Fruit fly (Drosophila melanogaster) whole organism, embryonic: ENCODE data around the gene CG5087.

Experiments
- Abd-B ChIP-seq: fragments of 200-800 bp; sonication (Bioruptor generic); optimal IDR thresholded peaks from 2 replicates; lab custom pipeline; 2018; ENCODE audit warnings: missing biosample characterization, mild to moderate bottlenecking, missing genetic modification characterization, moderate library complexity
- CG10267 ChIP-seq: fragments of 200-800 bp; sonication (Bioruptor generic); optimal IDR thresholded peaks from 2 replicates; lab custom pipeline; 2018; ENCODE audit warnings: missing biosample characterization, mild to moderate bottlenecking, missing genetic modification characterization, moderate library complexity
- CG10366 ChIP-seq: fragments of 200-800 bp; sonication (Bioruptor generic); IDR thresholded peaks from 2 replicates; pipeline ENCODE4 v1.3.6; 2022; ENCODE audit warnings: missing biosample characterization, missing genetic modification characterization
- CG11456 ChIP-seq: fragments of 200-800 bp; sonication (Bioruptor generic); IDR thresholded peaks from 3 replicates; pipeline ENCODE4 v1.3.6; 2022; ENCODE audit warnings: missing biosample characterization, missing genetic modification characterization
- CG11723 ChIP-seq: fragments of 200-800 bp; sonication (Bioruptor generic); optimal IDR thresholded peaks from 2 replicates; lab custom pipeline; 2017; ENCODE audit warnings: missing biosample characterization, mild to moderate bottlenecking, missing genetic modification characterization
- CG12236 ChIP-seq: fragments of 200-800 bp; sonication (Bioruptor generic); optimal IDR thresholded peaks from 2 replicates; lab custom pipeline; 2016; ENCODE audit warnings: missing biosample characterization, missing genetic modification characterization
- CG14860 ChIP-seq: fragments of 200-800 bp; sonication (Bioruptor generic); IDR thresholded peaks from 3 replicates; pipeline ENCODE4 v1.3.6; 2022; ENCODE audit warnings: missing biosample characterization, missing genetic modification characterization; ENCODE audit not compliant: partially characterized antibody
- CG1647 ChIP-seq: fragments of 200-800 bp; sonication (Bioruptor generic); optimal IDR thresholded peaks from 3 replicates; lab custom pipeline; 2016; ENCODE audit warnings: missing biosample characterization, missing genetic modification characterization
- CG17802 ChIP-seq: fragments of 200-800 bp; sonication (Bioruptor generic); optimal IDR thresholded peaks from 2 replicates; lab custom pipeline; 2018; ENCODE audit warnings: missing biosample characterization, mild to moderate bottlenecking, missing genetic modification characterization, moderate library complexity
- CG1792 ChIP-seq: fragments of 200-800 bp; sonication (Bioruptor generic); optimal IDR thresholded peaks from 2 replicates; lab custom pipeline; 2016; ENCODE audit warnings: missing biosample characterization, missing genetic modification characterization
- CG1832 ChIP-seq: fragments of 200-800 bp; sonication (Bioruptor generic); optimal IDR thresholded peaks from 2 replicates; lab custom pipeline; 2017; ENCODE audit warnings: missing biosample characterization, mild to moderate bottlenecking, missing genetic modification characterization, inconsistent platforms
- CG2712 ChIP-seq: fragments of 200-800 bp; optimal IDR thresholded peaks from 3 replicates; lab custom pipeline; 2019; ENCODE audit warnings: missing biosample characterization, mild to moderate bottlenecking, missing genetic modification characterization, moderate library complexity
- CG30403 ChIP-seq: fragments of 200-800 bp; sonication (Bioruptor generic); optimal IDR thresholded peaks from 3 replicates; lab custom pipeline; 2016; ENCODE audit warnings: missing biosample characterization, missing genetic modification characterization
- CG31441 ChIP-seq: fragments of 200-800 bp; sonication (Bioruptor generic); IDR thresholded peaks from 2 replicates; pipeline ENCODE4 v1.3.6; 2022; ENCODE audit warnings: missing biosample characterization, missing genetic modification characterization
- CG3163 ChIP-seq: fragments of 200-800 bp; sonication (Bioruptor generic); optimal IDR thresholded peaks from 3 replicates; lab custom pipeline; 2016; ENCODE audit warnings: missing biosample characterization, missing genetic modification characterization
- CG34422 ChIP-seq: fragments of 200-800 bp; sonication (Bioruptor generic); IDR thresholded peaks from 3 replicates; pipeline ENCODE4 v1.3.6; 2022; ENCODE audit warnings: missing biosample characterization, missing genetic modification characterization
- CG4424 ChIP-seq: fragments of 200-800 bp; sonication (Bioruptor generic); optimal IDR thresholded peaks from 3 replicates; lab custom pipeline; 2016; ENCODE audit warnings: missing biosample characterization, missing genetic modification characterization
- CG5953 ChIP-seq: fragments of 200-800 bp; sonication (Bioruptor generic); IDR thresholded peaks from 2 replicates; pipeline ENCODE4 v1.3.6; 2022; ENCODE audit warnings: missing biosample characterization, missing genetic modification characterization
- CG6689 ChIP-seq: fragments of 200-800 bp; sonication (Bioruptor generic); IDR thresholded peaks from 2 replicates; pipeline ENCODE4 v1.3.6; 2022; ENCODE audit warnings: missing biosample characterization, missing genetic modification characterization
- CG7556 ChIP-seq: fragments of 200-800 bp; sonication (Bioruptor generic); optimal IDR thresholded peaks from 2 replicates; lab custom pipeline; 2017; ENCODE audit warnings: missing biosample characterization, mild to moderate bottlenecking, missing genetic modification characterization
- CG9609 ChIP-seq: fragments of 200-800 bp; sonication (Bioruptor generic); optimal IDR thresholded peaks from 3 replicates; lab custom pipeline; 2016; ENCODE audit warnings: missing biosample characterization, missing genetic modification characterization
- Deaf1 ChIP-seq: fragments of 200-800 bp; optimal IDR thresholded peaks from 3 replicates; lab custom pipeline; 2019; ENCODE audit warnings: missing biosample characterization, mild to moderate bottlenecking, missing genetic modification characterization, moderate library complexity
- Doc3 ChIP-seq: fragments of 200-800 bp; sonication (Bioruptor generic); IDR thresholded peaks from 3 replicates; pipeline ENCODE4 v1.3.6; 2022; ENCODE audit warnings: missing biosample characterization, missing genetic modification characterization; ENCODE audit not compliant: partially characterized antibody
- Dref ChIP-seq: fragments of 200-800 bp; sonication (Bioruptor generic); IDR thresholded peaks from 2 replicates; pipeline ENCODE4 v1.3.6; 2022; ENCODE audit warnings: missing biosample characterization, missing genetic modification characterization
- Drgx ChIP-seq: fragments of 200-800 bp; sonication (Bioruptor generic); IDR thresholded peaks from 2 replicates; pipeline ENCODE4 v1.3.6; 2022; ENCODE audit warnings: missing biosample characterization, missing genetic modification characterization
- Gug ChIP-seq: fragments of 200-800 bp; sonication (Bioruptor generic); IDR thresholded peaks from 4 replicates; pipeline ENCODE4 v1.3.6; 2022; ENCODE audit warnings: missing biosample characterization, missing genetic modification characterization
- Kr ChIP-seq: fragments of 200-800 bp; sonication (Bioruptor generic); optimal IDR thresholded peaks from 2 replicates; lab custom pipeline; 2017; ENCODE audit warnings: missing biosample characterization, mild to moderate bottlenecking, missing genetic modification characterization
- NK7.1 ChIP-seq: fragments of 200-800 bp; sonication (Bioruptor generic); optimal IDR thresholded peaks from 3 replicates; lab custom pipeline; 2016; ENCODE audit warnings: missing biosample characterization, missing genetic modification characterization
- Sin3A ChIP-seq: fragments of >200 bp; optimal IDR thresholded peaks from 2 replicates; lab custom pipeline; 2018
- Sox100B ChIP-seq: fragments of 200-800 bp; sonication (Bioruptor generic); optimal IDR thresholded peaks from 3 replicates; lab custom pipeline; 2018; ENCODE audit warnings: missing biosample characterization, mild to moderate bottlenecking, missing genetic modification characterization
- TFAM ChIP-seq: fragments of 200-800 bp; sonication (Bioruptor generic); optimal IDR thresholded peaks from 2 replicates; lab custom pipeline; 2017; ENCODE audit warnings: missing biosample characterization, missing genetic modification characterization, inconsistent platforms
- caup ChIP-seq: fragments of 200-800 bp; sonication (Bioruptor generic); optimal IDR thresholded peaks from 3 replicates; lab custom pipeline; 2017; ENCODE audit warnings: missing biosample characterization, mild to moderate bottlenecking, missing genetic modification characterization, moderate library complexity; ENCODE audit not compliant: severe bottlenecking
- cg ChIP-seq: fragments of 200-800 bp; sonication (Bioruptor generic); optimal IDR thresholded peaks from 3 replicates; lab custom pipeline; 2019; ENCODE audit warnings: missing biosample characterization, mild to moderate bottlenecking, missing genetic modification characterization, moderate library complexity
- dati ChIP-seq: fragments of 200-800 bp; sonication (Bioruptor generic); IDR thresholded peaks from 2 replicates; pipeline ENCODE4 v1.3.6; 2022; ENCODE audit warnings: missing biosample characterization, missing genetic modification characterization
- ems ChIP-seq: fragments of 200-800 bp; sonication (Bioruptor generic); optimal IDR thresholded peaks from 3 replicates; lab custom pipeline; 2016; ENCODE audit warnings: missing biosample characterization, missing genetic modification characterization
- fd3F ChIP-seq: fragments of 200-800 bp; sonication (Bioruptor generic); optimal IDR thresholded peaks from 2 replicates; lab custom pipeline; 2018; ENCODE audit warnings: missing biosample characterization, mild to moderate bottlenecking, missing genetic modification characterization, moderate library complexity
- fd96Cb ChIP-seq: fragments of 200-800 bp; sonication (Bioruptor generic); optimal IDR thresholded peaks from 2 replicates; lab custom pipeline; 2018; ENCODE audit warnings: missing biosample characterization, mild to moderate bottlenecking, missing genetic modification characterization, moderate library complexity
- grn ChIP-seq: fragments of 200-800 bp; sonication (Bioruptor generic); optimal IDR thresholded peaks from 3 replicates; lab custom pipeline; 2017; ENCODE audit warnings: missing biosample characterization, missing genetic modification characterization
- lilli ChIP-seq: fragments of 200-800 bp; sonication (Bioruptor generic); optimal IDR thresholded peaks from 3 replicates; lab custom pipeline; 2016; ENCODE audit warnings: missing biosample characterization, missing genetic modification characterization
- lov ChIP-seq, 2 experiments: fragments of 200-800 bp in 1 of 2; fragments of >200 bp in 1 of 2; sonication (Bioruptor generic) in 1 of 2; IDR thresholded peaks in 1 of 2; optimal IDR thresholded peaks in 1 of 2; 2 replicates in 1 of 2; 3 replicates in 1 of 2; pipeline versions ENCODE4 v1.3.6 to Lab custom; 2017 to 2022; ENCODE audit warnings: missing biosample characterization in 1 of 2, missing genetic modification characterization in 1 of 2
- p53 ChIP-seq: fragments of 200-800 bp; sonication (Bioruptor generic); optimal IDR thresholded peaks from 2 replicates; lab custom pipeline; 2016; ENCODE audit warnings: missing biosample characterization, missing genetic modification characterization
- pum ChIP-seq: fragments of 200-800 bp; sonication (Bioruptor generic); optimal IDR thresholded peaks from 2 replicates; lab custom pipeline; 2016; ENCODE audit warnings: missing biosample characterization, missing genetic modification characterization
- rib ChIP-seq: fragments of 200-800 bp; sonication (Bioruptor generic); IDR thresholded peaks from 2 replicates; pipeline ENCODE4 v1.3.6; 2022; ENCODE audit warnings: missing biosample characterization, missing genetic modification characterization
- ro ChIP-seq: fragments of 200-800 bp; sonication (Bioruptor generic); IDR thresholded peaks from 2 replicates; pipeline ENCODE4 v1.3.6; 2022; ENCODE audit warnings: missing biosample characterization, missing genetic modification characterization
- salm ChIP-seq: fragments of 200-800 bp; sonication (Bioruptor generic); optimal IDR thresholded peaks from 2 replicates; lab custom pipeline; 2018; ENCODE audit warnings: missing biosample characterization, mild to moderate bottlenecking, missing genetic modification characterization
- schlank ChIP-seq: fragments of 200-800 bp; sonication (Bioruptor generic); optimal IDR thresholded peaks from 2 replicates; lab custom pipeline; 2018; ENCODE audit warnings: missing biosample characterization, mild to moderate bottlenecking, missing genetic modification characterization
- sima ChIP-seq: fragments of 200-800 bp; sonication (Bioruptor generic); optimal IDR thresholded peaks from 2 replicates; lab custom pipeline; 2016; ENCODE audit warnings: missing biosample characterization, missing genetic modification characterization
- sob ChIP-seq: fragments of 200-800 bp; sonication (Bioruptor generic); IDR thresholded peaks from 2 replicates; pipeline ENCODE4 v1.3.6; 2022; ENCODE audit warnings: missing biosample characterization, missing genetic modification characterization
- stwl ChIP-seq: fragments of 200-800 bp; sonication (Bioruptor generic); optimal IDR thresholded peaks from 3 replicates; lab custom pipeline; 2018; ENCODE audit warnings: missing biosample characterization, mild to moderate bottlenecking, missing genetic modification characterization, moderate library complexity
- tll ChIP-seq, 2 experiments: fragments of 200-800 bp in 1 of 2; fragments of >200 bp in 1 of 2; sonication (Bioruptor generic) in 1 of 2; optimal IDR thresholded peaks; 2 replicates each; lab custom pipeline; 2017 to 2019; ENCODE audit warnings: missing biosample characterization in 2 of 2, missing genetic modification characterization in 2 of 2, mild to moderate bottlenecking in 1 of 2, moderate library complexity in 1 of 2
- z ChIP-seq: fragments of 200-800 bp; sonication (Bioruptor generic); IDR thresholded peaks from 3 replicates; pipeline ENCODE4 v1.3.6; 2022; ENCODE audit warnings: missing biosample characterization, missing genetic modification characterization

Gene CG5087

dm6 chr3L:9025680-9026079 lies 27.7 kb downstream of the CG5087 start (continued):
- TF ChIP-seq stwl (tag; lab: Kevin White, UChicago) (no peak), CG1792 (peak; percentile 58), Sin3A (lab: Kevin White, UChicago) (no peak), CG11723 (GFP tag; lab: Kevin White, UChicago) (peak; percentile 50), CG31441 (GFP tag; lab: Robert Waterston, UW) (peak; percentile 87), CG6689 (peak; percentile 92), CG9609 (GFP tag; lab: Kevin White, UChicago) (peak; percentile 60), CG5953 (GFP tag; lab: Robert Waterston, UW) (peak; percentile 82), Deaf1 (peak; percentile 66), ro (peak; percentile 76), Kr (no peak), grn (GFP tag; lab: Kevin White, UChicago) (peak; percentile 89), cg (GFP tag; lab: Kevin White, UChicago) (no peak), pum (GFP tag; lab: Kevin White, UChicago) (peak; percentile 79), caup (GFP tag; lab: Kevin White, UChicago) (peak; percentile 74), Drgx (GFP tag; lab: Robert Waterston, UW) (no peak), CG2712 (tag; lab: Kevin White, UChicago) (peak; percentile 89), Dref (no peak), CG17802 (tag; lab: Kevin White, UChicago) (peak; percentile 43), CG1832 (GFP tag; lab: Kevin White, UChicago) (no peak), dati (GFP tag; lab: Robert Waterston, UW) (peak; percentile 75; the same call in 1 of the 2 replicates), tll (GFP tag; optimal IDR thresholded peaks at IDR 0.05; lab: Kevin White, UChicago) (no peak), CG30403 (GFP tag; lab: Kevin White, UChicago) (peak; percentile 84), CG10366 (GFP tag; lab: Robert Waterston, UW) (peak; percentile 92), sima (GFP tag; lab: Kevin White, UChicago) (peak; percentile 35), Abd-B (GFP tag; lab: Kevin White, UChicago) (peak; percentile 82), CG14860 (GFP tag; lab: Robert Waterston, UW) (no peak), schlank (tag; lab: Kevin White, UChicago) (no peak), CG10267 (tag; lab: Kevin White, UChicago) (peak; percentile 78), p53 (GFP tag; lab: Kevin White, UChicago) (no peak), CG4424 (GFP tag; lab: Kevin White, UChicago) (peak; percentile 86), CG12236 (GFP tag; lab: Kevin White, UChicago) (peak; percentile 78), Doc3 (GFP tag; lab: Robert Waterston, UW) (no peak), sob (GFP tag; lab: Robert Waterston, UW) (peak; percentile 91), z (GFP tag; lab: Robert Waterston, UW) (peak; percentile 72; the same call in 2 of the 3 replicates), fd3F (GFP tag; lab: Kevin White, UChicago) (peak; percentile 64), TFAM (GFP tag; lab: Kevin White, UChicago) (no peak), salm (tag; lab: Kevin White, UChicago) (peak; percentile 81), CG3163 (GFP tag; lab: Kevin White, UChicago) (peak; percentile 43), CG1647 (GFP tag; lab: Kevin White, UChicago) (peak; percentile 78), fd96Cb (tag; lab: Kevin White, UChicago) (peak; percentile 88), CG7556 (GFP tag; lab: Kevin White, UChicago) (peak; percentile 78), CG11456 (GFP tag; lab: Robert Waterston, UW) (peak; percentile 86), lilli (GFP tag; lab: Kevin White, UChicago) (peak; percentile 82), lov (optimal IDR thresholded peaks at IDR 0.05; lab: Kevin White, UChicago) (no peak), lov (GFP tag; IDR thresholded peaks at IDR 0.05; lab: Robert Waterston, UW) (peak; percentile 87; the same call in 2 of the 3 replicates), NK7.1 (GFP tag; lab: Kevin White, UChicago) (peak; percentile 60), ems (peak; percentile 67), Sox100B (GFP tag; lab: Kevin White, UChicago) (peak; percentile 82), Gug (GFP tag; lab: Robert Waterston, UW) (peak; percentile 80), CG34422 (GFP tag; lab: Robert Waterston, UW) (peak; percentile 92), rib (peak; percentile 67; the same call in 1 of the 2 replicates)
